Worm (Caenorhabditis elegans) whole organism, L4 larva: ENCODE data around the gene nhr-88.

ENCODE experiments used
- dpl-1 ChIP-seq: fragments of 150-350 bp; optimal IDR thresholded peaks from 2 replicates; lab custom pipeline; 2014; ENCODE audit warnings: missing biosample characterization, missing genetic modification reagents, missing genetic modification characterization
- pha-4 ChIP-seq, 2 experiments: fragments of 150-350 bp in 1 of 2; fragments of 200-800 bp in 1 of 2; sonication (Bioruptor generic) in 1 of 2; IDR thresholded peaks in 1 of 2; optimal IDR thresholded peaks in 1 of 2; 2 replicates each; pipeline versions ENCODE4 v1.3.6 to Lab custom; 2014 to 2022; ENCODE audit warnings: missing genetic modification characterization in 2 of 2, missing genetic modification reagents in 2 of 2, missing biosample characterization in 1 of 2, missing compliant biosample characterization in 1 of 2
- unc-62 ChIP-seq, 3 experiments: fragments of 150-350 bp in 1 of 3; sonication (generic microtip); optimal IDR thresholded peaks in 2 of 3; peaks in 1 of 3; 1 replicate in 1 of 3; 2 replicates in 2 of 3; lab custom pipeline; 2014 to 2017; ENCODE audit warnings: missing biosample characterization in 3 of 3, missing genetic modification characterization in 3 of 3, missing genetic modification reagents in 3 of 3, missing genotype in 1 of 3

- TF ChIP-seq pha-4 (GFP tag; IDR thresholded peaks at IDR 0.05; lab: Robert Waterston, UW) (no peak), pha-4 (tag; optimal IDR thresholded peaks at IDR 0.05; lab: Kevin White, UChicago) (no peak), dpl-1 (GFP tag; lab: Kevin White, UChicago) (no peak), unc-62 (GFP tag; optimal IDR thresholded peaks at IDR 0.05 in 1 of 2; lab: Kevin White, UChicago) (no peak), unc-62 (tag; optimal IDR thresholded peaks at IDR 0.05; lab: Kevin White, UChicago) (no peak)
Observed at ce11 chrII:3036344-3036743, 59.9 kb downstream of the nhr-88 start.
